In the genomic region with DNA sequence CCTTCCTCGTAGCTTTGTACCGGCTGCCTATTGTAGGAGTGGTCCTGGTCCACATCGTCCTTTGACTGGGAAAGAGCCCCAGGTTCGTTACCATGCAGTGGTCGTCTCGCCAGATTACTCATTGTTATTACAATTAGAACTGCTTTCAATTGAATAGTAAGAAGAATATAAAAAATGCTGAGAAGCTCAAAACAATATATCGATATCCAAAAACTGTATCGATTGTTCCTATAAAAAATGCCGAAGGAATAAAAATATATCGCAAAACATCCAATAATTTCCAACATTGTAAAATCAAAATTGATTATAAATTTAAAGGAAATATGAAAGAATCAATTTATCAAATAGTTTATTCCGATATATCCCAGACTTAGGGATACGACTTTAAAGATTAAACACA, we compare ENCODE assay signal across 3 fruit fly cellular contexts.
TF ChIP-seq lines count a peak whose summit lies in the region.

A gene (minus strand): TSS at position 173 of the 400 bp plus-strand sequence.
A gene (plus strand): TSS at position 274 of the 400 bp plus-strand sequence.

- no peak for TF ChIP-seq CTCF in whole organism, embryonic (GFP tag; optimal IDR thresholded peaks at IDR 0.05; lab: Kevin White, UChicago)

TF ChIP-seq in whole organism, adult, 20 proteins besides CTCF, POLR2A, EP300 and RAD21:
- peak; percentile 75 for TF ChIP-seq tj (GFP tag; optimal IDR thresholded peaks at IDR 0.05; lab: Kevin White, UChicago)
- TF ChIP-seq Mnt (GFP tag; optimal IDR thresholded peaks at IDR 0.05; lab: Kevin White, UChicago), result no peak

TF ChIP-seq in whole organism, embryonic, 481 proteins besides CTCF, POLR2A, EP300 and RAD21 (continues in another document):
- peak; percentile 70 for TF ChIP-seq vnd (GFP tag; IDR thresholded peaks at IDR 0.05; lab: Robert Waterston, UW; ENCODE audit: partially characterized antibody)
- peak; percentile 77 for TF ChIP-seq amos (GFP tag; IDR thresholded peaks at IDR 0.05; lab: Robert Waterston, UW; ENCODE audit: partially characterized antibody)
- TF ChIP-seq Dll (GFP tag; IDR thresholded peaks at IDR 0.05; lab: Robert Waterston, UW; ENCODE audit: partially characterized antibody), result peak; percentile 85
- peak; percentile 55 for TF ChIP-seq stwl (tag; optimal IDR thresholded peaks at IDR 0.05; lab: Kevin White, UChicago)
- TF ChIP-seq BEAF-32 (GFP tag; optimal IDR thresholded peaks at IDR 0.05; lab: Kevin White, UChicago), result peak; percentile 71
- TF ChIP-seq CG14860 (GFP tag; IDR thresholded peaks at IDR 0.05; lab: Robert Waterston, UW; ENCODE audit: partially characterized antibody), result peak; percentile 67
- no peak for TF ChIP-seq Oli (tag; optimal IDR thresholded peaks at IDR 0.05; lab: Kevin White, UChicago)
- no peak for TF ChIP-seq lbe (GFP tag; optimal IDR thresholded peaks at IDR 0.05; lab: Kevin White, UChicago)
- no peak for TF ChIP-seq CG2712 (tag; optimal IDR thresholded peaks at IDR 0.05; lab: Kevin White, UChicago)
- no peak for TF ChIP-seq row (GFP tag; IDR thresholded peaks at IDR 0.05; lab: Robert Waterston, UW)
- no peak for TF ChIP-seq CG9932 (GFP tag; IDR thresholded peaks at IDR 0.05; lab: Robert Waterston, UW)
- TF ChIP-seq tup (GFP tag; optimal IDR thresholded peaks at IDR 0.05; lab: Kevin White, UChicago), result no peak
- peak in 1 of 2 experiments; percentile 29 for TF ChIP-seq crp (GFP tag; optimal IDR thresholded peaks at IDR 0.05; lab: Kevin White, UChicago)
- TF ChIP-seq vvl (GFP tag; IDR thresholded peaks at IDR 0.05; lab: Robert Waterston, UW), result no peak
- TF ChIP-seq MESR4 (GFP tag; optimal IDR thresholded peaks at IDR 0.05; lab: Kevin White, UChicago), result peak; percentile 27
- peak; percentile 72 for TF ChIP-seq CG16813 (GFP tag; IDR thresholded peaks at IDR 0.05; lab: Robert Waterston, UW; ENCODE audit: partially characterized antibody)
- TF ChIP-seq chn (GFP tag; optimal IDR thresholded peaks at IDR 0.05; lab: Kevin White, UChicago), result no peak
- TF ChIP-seq CG6791 (GFP tag; IDR thresholded peaks at IDR 0.05; lab: Robert Waterston, UW; ENCODE audit: partially characterized antibody), result peak; percentile 72
- peak; percentile 17 for TF ChIP-seq sens (GFP tag; lab: Kevin White, UChicago)
- no peak for TF ChIP-seq Hr78 (GFP tag; optimal IDR thresholded peaks at IDR 0.05; lab: Kevin White, UChicago)
- TF ChIP-seq CG8388 (GFP tag; optimal IDR thresholded peaks at IDR 0.05; lab: Kevin White, UChicago), result no peak
- TF ChIP-seq MBD-R2 (GFP tag; IDR thresholded peaks at IDR 0.05; lab: Robert Waterston, UW), result peak; percentile 55
- no peak for TF ChIP-seq Stat92E (GFP tag; optimal IDR thresholded peaks at IDR 0.05; lab: Kevin White, UChicago)
- 0 out of 4 replicates have a peak, but pooled peaks have one; percentile 21 for TF ChIP-seq chinmo (GFP tag; IDR thresholded peaks at IDR 0.05; lab: Robert Waterston, UW; ENCODE audit: partially characterized antibody)
- peak; percentile 64 for TF ChIP-seq Dref (GFP tag; IDR thresholded peaks at IDR 0.05; lab: Robert Waterston, UW)
- TF ChIP-seq bcd (GFP tag; optimal IDR thresholded peaks at IDR 0.05; lab: Kevin White, UChicago), result no peak
- no peak for TF ChIP-seq ERR (GFP tag; optimal IDR thresholded peaks at IDR 0.05; lab: Kevin White, UChicago)
- peak; percentile 85 for TF ChIP-seq unc-4 (GFP tag; IDR thresholded peaks at IDR 0.05; lab: Robert Waterston, UW; ENCODE audit: partially characterized antibody)
- TF ChIP-seq CG7963 (GFP tag; IDR thresholded peaks at IDR 0.05; lab: Robert Waterston, UW; ENCODE audit: partially characterized antibody), result 0 out of 3 replicates have a peak, but pooled peaks have one; percentile 54
- peak; percentile 4 for TF ChIP-seq phol (tag; optimal IDR thresholded peaks at IDR 0.05; lab: Kevin White, UChicago)
- TF ChIP-seq dati (GFP tag; IDR thresholded peaks at IDR 0.05; lab: Robert Waterston, UW), result no peak
- no peak for TF ChIP-seq Antp (GFP tag; optimal IDR thresholded peaks at IDR 0.05; lab: Kevin White, UChicago)
- no peak for TF ChIP-seq CG13775 (GFP tag; optimal IDR thresholded peaks at IDR 0.05; lab: Kevin White, UChicago)
- TF ChIP-seq bbx (GFP tag; IDR thresholded peaks at IDR 0.05; lab: Robert Waterston, UW; ENCODE audit: partially characterized antibody), result peak; percentile 77
- TF ChIP-seq CG34224 (GFP tag; IDR thresholded peaks at IDR 0.05; lab: Robert Waterston, UW; ENCODE audit: partially characterized antibody), result peak; percentile 88
- no peak for TF ChIP-seq CG13424 (tag; optimal IDR thresholded peaks at IDR 0.05; lab: Kevin White, UChicago)
- no peak for TF ChIP-seq scrt (GFP tag; optimal IDR thresholded peaks at IDR 0.05; lab: Kevin White, UChicago)
- TF ChIP-seq dmrt11E (tag; optimal IDR thresholded peaks at IDR 0.05; lab: Kevin White, UChicago), result no peak
- TF ChIP-seq hbn (GFP tag; IDR thresholded peaks at IDR 0.05; lab: Robert Waterston, UW; ENCODE audit: partially characterized antibody), result peak; percentile 81

TF ChIP-seq in whole organism, wandering third instar larva, 38 proteins besides CTCF, POLR2A, EP300 and RAD21:
- no peak for TF ChIP-seq Rel (GFP tag; optimal IDR thresholded peaks at IDR 0.05; lab: Kevin White, UChicago)
- peak; percentile 39 for TF ChIP-seq Rel (tag; optimal IDR thresholded peaks at IDR 0.05; lab: Kevin White, UChicago)
- TF ChIP-seq tai (GFP tag; optimal IDR thresholded peaks at IDR 0.05; lab: Kevin White, UChicago), result no peak
